Worm (Caenorhabditis elegans) whole organism, L1 larva: Measurements from ENCODE around the gene cey-4.

Experiments used
- ama-1 ChIP-seq: fragments of 150-350 bp; optimal IDR thresholded peaks from 2 replicates; lab custom pipeline; 2014
- dpl-1 ChIP-seq, 3 experiments: fragments of 150-350 bp in 2 of 3; sonication (generic microtip) in 1 of 3; optimal IDR thresholded peaks; 2 replicates each; lab custom pipeline; 2014 to 2017; ENCODE audit warnings: missing biosample characterization in 3 of 3, missing genetic modification characterization in 3 of 3, missing genetic modification reagents in 3 of 3
- dsc-1 ChIP-seq: sonication (generic microtip); optimal IDR thresholded peaks from 2 replicates; lab custom pipeline; 2016; ENCODE audit warnings: mild to moderate bottlenecking, missing genetic modification characterization, missing compliant biosample characterization
- egl-13 ChIP-seq: sonication (generic microtip); optimal IDR thresholded peaks from 2 replicates; lab custom pipeline; 2016; ENCODE audit warnings: missing genotype, missing genetic modification reagents, missing genetic modification characterization, missing compliant biosample characterization
- lin-14 ChIP-seq: fragments of 200-800 bp; sonication (Bioruptor generic); optimal IDR thresholded peaks from 2 replicates; lab custom pipeline; 2018; ENCODE audit warnings: mild to moderate bottlenecking, missing genetic modification characterization, moderate library complexity, missing compliant biosample characterization
- mdl-1 ChIP-seq, 2 experiments: fragments of 150-350 bp; optimal IDR thresholded peaks; 2 replicates each; lab custom pipeline; 2014 to 2017; ENCODE audit warnings: missing biosample characterization in 2 of 2, missing genetic modification characterization in 2 of 2, inconsistent platforms in 1 of 2
- nhr-237 ChIP-seq: fragments of 150-350 bp; optimal IDR thresholded peaks from 2 replicates; lab custom pipeline; 2014; ENCODE audit warnings: missing biosample characterization, missing genetic modification characterization
- tbx-2 ChIP-seq: sonication (generic microtip); optimal IDR thresholded peaks from 2 replicates; lab custom pipeline; 2016; ENCODE audit warnings: missing genetic modification characterization, missing compliant biosample characterization
- tlp-1 ChIP-seq: fragments of 150-350 bp; optimal IDR thresholded peaks from 2 replicates; lab custom pipeline; 2014; ENCODE audit warnings: missing biosample characterization, missing genetic modification characterization
- unc-130 ChIP-seq: fragments of 150-350 bp; optimal IDR thresholded peaks from 2 replicates; lab custom pipeline; 2017; ENCODE audit warnings: missing biosample characterization, missing genetic modification characterization, inconsistent platforms
- unc-62 ChIP-seq: fragments of 150-350 bp; optimal IDR thresholded peaks from 2 replicates; lab custom pipeline; 2014; ENCODE audit warnings: missing biosample characterization, missing genetic modification reagents, missing genetic modification characterization

DNA sequence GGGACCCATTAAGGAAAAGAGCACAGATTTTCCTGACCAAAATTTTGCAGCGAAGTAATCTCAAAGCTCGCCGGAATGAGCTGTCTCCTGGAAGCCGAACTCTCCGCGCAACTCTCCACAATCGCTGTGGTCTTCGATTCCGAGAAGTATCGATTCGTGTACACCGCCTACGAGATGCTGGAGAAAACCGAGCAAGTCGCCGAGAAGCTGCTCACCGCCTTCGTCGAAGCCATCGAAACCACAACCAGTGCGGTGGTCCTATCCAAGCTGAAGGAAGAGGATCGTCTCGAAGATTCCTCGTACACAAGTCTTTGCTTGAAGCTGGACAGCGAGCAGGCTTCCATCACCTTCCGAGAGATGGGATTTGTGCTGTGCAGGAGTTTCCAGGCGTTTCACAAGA, 2.3 kb upstream of the cey-4 start:
- TF ChIP-seq nhr-237 (no peak), unc-62 (GFP tag; lab: Kevin White, UChicago) (no peak), lin-14 (GFP tag; lab: Kevin White, UChicago) (no peak), tbx-2 (tag; lab: Kevin White, UChicago) (no peak), egl-13 (no peak), unc-130 (tag; lab: Kevin White, UChicago) (no peak), tlp-1 (no peak), mdl-1 (tag; optimal IDR thresholded peaks at IDR 0.05; lab: Kevin White, UChicago) (no peak), dsc-1 (tag; lab: Kevin White, UChicago) (no peak), dpl-1 (GFP tag; optimal IDR thresholded peaks at IDR 0.05; lab: Kevin White, UChicago) (no peak), ama-1 (no peak)
